Worm (Caenorhabditis elegans) whole organism, L4 larva: ENCODE results near the gene F21D9.8.

Experiments
- D1046.2 ChIP-seq: fragments of 200-800 bp; sonication (Bioruptor generic); IDR thresholded peaks from 2 replicates; pipeline ENCODE4 v1.3.6; 2022; ENCODE audit warnings: missing genetic modification characterization, missing compliant biosample characterization
- T26A8.4 ChIP-seq: fragments of 200-800 bp; sonication (Bioruptor generic); IDR thresholded peaks from 2 replicates; pipeline ENCODE4 v1.3.6; 2022; ENCODE audit warnings: missing genetic modification characterization, missing compliant biosample characterization
- Y5F2A.4 ChIP-seq: fragments of 200-800 bp; sonication (Bioruptor generic); optimal IDR thresholded peaks from 2 replicates; lab custom pipeline; 2018; ENCODE audit warnings: mild to moderate bottlenecking, missing genetic modification characterization, missing compliant biosample characterization
- ZK546.5 ChIP-seq, 2 experiments: sonication (generic microtip); optimal IDR thresholded peaks; 2 replicates each; lab custom pipeline; 2017; ENCODE audit warnings: missing biosample characterization in 2 of 2, missing genetic modification characterization in 2 of 2
- aha-1 ChIP-seq: fragments of 150-350 bp; peaks from one replicate; lab custom pipeline; 2014; ENCODE audit warnings: missing biosample characterization, missing genetic modification characterization
- ceh-28 ChIP-seq: fragments of 150-350 bp; optimal IDR thresholded peaks from 2 replicates; lab custom pipeline; 2014; ENCODE audit warnings: missing biosample characterization, missing genetic modification reagents, missing genetic modification characterization
- ceh-44 ChIP-seq: fragments of 200-800 bp; sonication (Bioruptor generic); IDR thresholded peaks from 2 replicates; pipeline ENCODE4 v1.3.6; 2022; ENCODE audit warnings: missing genetic modification reagents, missing genetic modification characterization, missing compliant biosample characterization
- ceh-82 ChIP-seq: sonication (generic microtip); optimal IDR thresholded peaks from 2 replicates; lab custom pipeline; 2017; ENCODE audit warnings: missing biosample characterization, missing genetic modification characterization
- ctbp-1 ChIP-seq: fragments of 200-800 bp; sonication (Bioruptor generic); IDR thresholded peaks from 2 replicates; pipeline ENCODE4 v1.3.6; 2022; ENCODE audit warnings: missing genetic modification reagents, missing genetic modification characterization, missing compliant biosample characterization
- daf-16 ChIP-seq, 3 experiments: sonication (generic microtip); optimal IDR thresholded peaks; 2 replicates each; lab custom pipeline; 2016 to 2017; ENCODE audit warnings: missing genetic modification characterization in 3 of 3, missing genetic modification reagents in 3 of 3, mild to moderate bottlenecking in 2 of 3, missing compliant biosample characterization in 2 of 3, missing biosample characterization in 1 of 3, moderate library complexity in 1 of 3
- daf-19 ChIP-seq: fragments of 200-800 bp; sonication (Bioruptor generic); conservative IDR thresholded peaks from 2 replicates; pipeline ENCODE4 v1.3.6; 2022; ENCODE audit warnings: missing genetic modification characterization, missing compliant biosample characterization
- daf-8 ChIP-seq: fragments of 200-800 bp; sonication (Bioruptor generic); IDR thresholded peaks from 2 replicates; pipeline ENCODE4 v1.3.6; 2022; ENCODE audit warnings: missing genetic modification characterization, missing compliant biosample characterization
- dmd-9 ChIP-seq: fragments of 200-800 bp; sonication (Bioruptor generic); IDR thresholded peaks from 2 replicates; pipeline ENCODE4 v1.3.6; 2022; ENCODE audit warnings: missing genetic modification reagents, missing genetic modification characterization, missing compliant biosample characterization
- dve-1 ChIP-seq: sonication (generic microtip); optimal IDR thresholded peaks from 2 replicates; lab custom pipeline; 2017; ENCODE audit warnings: antibody characterized with exemption, mild to moderate bottlenecking, missing genetic modification characterization, missing compliant biosample characterization; ENCODE audit not compliant: insufficient read depth
- hlh-30 ChIP-seq: sonication (generic microtip); optimal IDR thresholded peaks from 2 replicates; lab custom pipeline; 2017; ENCODE audit warnings: antibody characterized with exemption, mild to moderate bottlenecking, missing genetic modification characterization, missing compliant biosample characterization; ENCODE audit not compliant: insufficient read depth
- lin-1 ChIP-seq: fragments of 200-800 bp; sonication (Bioruptor generic); IDR thresholded peaks from 2 replicates; pipeline ENCODE4 v1.3.6; 2022; ENCODE audit warnings: missing genetic modification reagents, missing genetic modification characterization, missing compliant biosample characterization
- lir-3 ChIP-seq: sonication (generic microtip); optimal IDR thresholded peaks from 2 replicates; lab custom pipeline; 2016; ENCODE audit warnings: mild to moderate bottlenecking, missing genetic modification characterization, missing compliant biosample characterization
- lsy-2 ChIP-seq, 2 experiments: fragments of 150-350 bp in 1 of 2; sonication (generic microtip) in 1 of 2; optimal IDR thresholded peaks; 2 replicates each; lab custom pipeline; 2014 to 2017; ENCODE audit warnings: missing biosample characterization in 2 of 2, missing genetic modification characterization in 2 of 2
- mxl-2 ChIP-seq: fragments of 200-800 bp; sonication (Bioruptor generic); conservative IDR thresholded peaks from 2 replicates; pipeline ENCODE4 v1.3.6; 2022; ENCODE audit warnings: missing genetic modification reagents, missing genetic modification characterization, missing compliant biosample characterization
- nhr-102 ChIP-seq: sonication (generic microtip); optimal IDR thresholded peaks from 2 replicates; lab custom pipeline; 2016; ENCODE audit warnings: mild to moderate bottlenecking, missing genetic modification characterization, moderate library complexity, missing compliant biosample characterization
- nhr-28 ChIP-seq: fragments of 150-350 bp; optimal IDR thresholded peaks from 2 replicates; lab custom pipeline; 2014; ENCODE audit warnings: missing biosample characterization, missing genetic modification characterization
- nhr-48 ChIP-seq: sonication (generic microtip); optimal IDR thresholded peaks from 2 replicates; lab custom pipeline; 2016; ENCODE audit warnings: mild to moderate bottlenecking, missing genetic modification characterization, missing compliant biosample characterization
- nhr-76 ChIP-seq: fragments of 150-350 bp; optimal IDR thresholded peaks from 2 replicates; lab custom pipeline; 2014; ENCODE audit warnings: missing biosample characterization, missing genetic modification characterization
- saeg-2 ChIP-seq: fragments of 200-800 bp; sonication (Bioruptor generic); IDR thresholded peaks from 2 replicates; pipeline ENCODE4 v1.3.6; 2022; ENCODE audit warnings: missing genetic modification reagents, missing genetic modification characterization, missing compliant biosample characterization
- snpc-1.2 ChIP-seq: fragments of 200-800 bp; sonication (Bioruptor generic); IDR thresholded peaks from 2 replicates; pipeline ENCODE4 v1.3.6; 2022; ENCODE audit warnings: missing genetic modification reagents, missing genetic modification characterization, missing compliant biosample characterization
- snpc-4 ChIP-seq: fragments of 150-350 bp; optimal IDR thresholded peaks from 2 replicates; lab custom pipeline; 2014; ENCODE audit warnings: missing biosample characterization, missing genetic modification characterization
- spr-1 ChIP-seq: sonication (generic microtip); optimal IDR thresholded peaks from 2 replicates; lab custom pipeline; 2016; ENCODE audit warnings: mild to moderate bottlenecking, missing genetic modification characterization, missing compliant biosample characterization
- unc-39 ChIP-seq: sonication (generic microtip); optimal IDR thresholded peaks from 2 replicates; lab custom pipeline; 2017; ENCODE audit warnings: missing biosample characterization, missing genetic modification characterization
- unc-62 ChIP-seq, 3 experiments: fragments of 150-350 bp in 1 of 3; sonication (generic microtip); optimal IDR thresholded peaks in 2 of 3; peaks in 1 of 3; 1 replicate in 1 of 3; 2 replicates in 2 of 3; lab custom pipeline; 2014 to 2017; ENCODE audit warnings: missing biosample characterization in 3 of 3, missing genetic modification characterization in 3 of 3, missing genetic modification reagents in 3 of 3, missing genotype in 1 of 3
- zfp-2 ChIP-seq: sonication (generic microtip); optimal IDR thresholded peaks from 2 replicates; lab custom pipeline; 2016; ENCODE audit warnings: mild to moderate bottlenecking, missing genetic modification characterization, missing compliant biosample characterization
- zip-11 ChIP-seq: fragments of 200-800 bp; sonication (Bioruptor generic); IDR thresholded peaks from 2 replicates; pipeline ENCODE4 v1.3.6; 2022; ENCODE audit warnings: missing genetic modification characterization, missing compliant biosample characterization
- ztf-7 ChIP-seq: fragments of 150-350 bp; optimal IDR thresholded peaks from 2 replicates; lab custom pipeline; 2014; ENCODE audit warnings: missing biosample characterization, missing genetic modification characterization

The F21D9.8 gene

ce11 chrV:19297510-19297909 lies 17.7 kb upstream of the F21D9.8 start, which contains the start of gene fbxb-60:
Gene fbxb-60 (plus strand): TSS chrV:19297810.
- TF ChIP-seq ceh-28, result peak; percentile 9
- no peak for TF ChIP-seq daf-19 (GFP tag; lab: Robert Waterston, UW)
- TF ChIP-seq aha-1 (tag; lab: Kevin White, UChicago), result peak; percentile 76
- TF ChIP-seq, all 104 proteins: peak for 2

ce11 chrV:19296723-19297122 lies 16.9 kb upstream of the F21D9.8 start, which contains the start of gene F55C9.6:
Gene F55C9.6 (minus strand): TSS chrV:19296823.
- TF ChIP-seq hlh-30 (tag; lab: Kevin White, UChicago) (no peak), nhr-102 (no peak), saeg-2 (GFP tag; lab: Robert Waterston, UW) (no peak), daf-16 (GFP tag; optimal IDR thresholded peaks at IDR 0.05; lab: Kevin White, UChicago) (no peak), daf-16 (tag; optimal IDR thresholded peaks at IDR 0.05; lab: Kevin White, UChicago) (no peak), D1046.2 (GFP tag; lab: Robert Waterston, UW) (no peak), nhr-76 (tag; lab: Kevin White, UChicago) (no peak), ztf-7 (tag; lab: Kevin White, UChicago) (no peak), zfp-2 (no peak), ceh-44 (GFP tag; lab: Robert Waterston, UW) (no peak), lsy-2 (tag; optimal IDR thresholded peaks at IDR 0.05; lab: Kevin White, UChicago) (no peak), mxl-2 (GFP tag; lab: Robert Waterston, UW) (no peak), unc-39 (no peak)

- TF ChIP-seq ZK546.5 (tag; optimal IDR thresholded peaks at IDR 0.05; lab: Kevin White, UChicago) (no peak), dve-1 (tag; lab: Kevin White, UChicago) (no peak), daf-19 (GFP tag; lab: Robert Waterston, UW) (no peak), nhr-48 (tag; lab: Kevin White, UChicago) (no peak), hlh-30 (tag; lab: Kevin White, UChicago) (no peak), Y5F2A.4 (GFP tag; lab: Kevin White, UChicago) (no peak), ceh-28 (no peak), dmd-9 (GFP tag; lab: Robert Waterston, UW) (no peak), lir-3 (tag; lab: Kevin White, UChicago) (no peak), spr-1 (tag; lab: Kevin White, UChicago) (no peak), zfp-2 (no peak), nhr-28 (tag; lab: Kevin White, UChicago) (no peak), ceh-82 (no peak), snpc-4 (tag; lab: Kevin White, UChicago) (no peak), ctbp-1 (GFP tag; lab: Robert Waterston, UW) (no peak), T26A8.4 (no peak), zip-11 (GFP tag; lab: Robert Waterston, UW) (no peak), lin-1 (GFP tag; lab: Robert Waterston, UW) (no peak), nhr-102 (no peak)
Observed at ce11 chrV:19293025-19293424, 13.2 kb upstream of the F21D9.8 start, which contains the start of gene F55C9.5. Gene F55C9.5 (minus strand): TSS chrV:19293125.

- TF ChIP-seq unc-62 (GFP tag; optimal IDR thresholded peaks at IDR 0.05 in 1 of 2; lab: Kevin White, UChicago), result peak in 1 of 2 experiments; percentile 71
- no peak for TF ChIP-seq unc-62 (tag; optimal IDR thresholded peaks at IDR 0.05; lab: Kevin White, UChicago)
- no peak for TF ChIP-seq daf-8 (GFP tag; lab: Robert Waterston, UW)
Observed at ce11 chrV:19288073-19288805, 8.5 kb upstream of the F21D9.8 start, which contains the start of the genes F55C9.3 and fbxb-57. Gene F55C9.3 (minus strand): TSS chrV:19288173. Gene fbxb-57 (plus strand): TSS chrV:19288755.

ce11 chrV:19285921-19286320 lies 6.1 kb upstream of the F21D9.8 start:
- TF ChIP-seq unc-62 (GFP tag; optimal IDR thresholded peaks at IDR 0.05 in 1 of 2; lab: Kevin White, UChicago) (peak in 1 of 2 experiments; percentile 21), unc-62 (tag; optimal IDR thresholded peaks at IDR 0.05; lab: Kevin White, UChicago) (no peak), ctbp-1 (GFP tag; lab: Robert Waterston, UW) (no peak), snpc-1.2 (GFP tag; lab: Robert Waterston, UW) (no peak)
